Worm (Caenorhabditis elegans) whole organism, L3 larva: ENCODE results near the gene srlf-10.

Source experiments
- ZK546.5 ChIP-seq: sonication (generic microtip); optimal IDR thresholded peaks from 2 replicates; lab custom pipeline; 2017; ENCODE audit warnings: missing biosample characterization, missing genetic modification characterization
- ama-1 ChIP-seq: fragments of 150-350 bp; optimal IDR thresholded peaks from 2 replicates; lab custom pipeline; 2018
- nhr-28 ChIP-seq: fragments of 150-350 bp; optimal IDR thresholded peaks from 2 replicates; lab custom pipeline; 2014; ENCODE audit warnings: missing biosample characterization, missing genetic modification characterization
- nhr-76 ChIP-seq: fragments of 150-350 bp; sonication (generic microtip); optimal IDR thresholded peaks from 5 replicates; lab custom pipeline; 2014; ENCODE audit warnings: missing biosample characterization, missing genetic modification characterization
- unc-39 ChIP-seq: sonication (generic microtip); optimal IDR thresholded peaks from 4 replicates; lab custom pipeline; 2017; ENCODE audit warnings: missing biosample characterization, missing genetic modification characterization

DNA sequence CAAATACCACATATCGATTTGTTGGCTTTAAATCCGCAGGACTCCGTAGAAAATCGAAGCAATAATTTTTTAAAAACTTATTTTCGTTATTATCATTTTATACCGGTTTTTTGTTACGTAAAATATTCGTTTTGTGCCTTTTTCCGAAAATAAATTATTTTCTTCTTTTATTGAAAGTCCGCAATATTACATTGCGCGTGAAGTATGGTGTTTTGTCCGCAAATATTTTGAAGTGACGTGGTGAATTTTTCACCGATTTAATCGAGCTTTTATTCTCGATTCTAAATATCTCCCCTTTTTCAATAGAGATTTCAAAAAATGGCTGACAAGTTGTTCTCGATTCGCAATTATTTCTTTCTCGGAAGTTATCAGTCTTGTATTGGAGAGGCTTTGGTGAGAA is 24.0 kb downstream of the srlf-10 start, which contains the start of gene cope-1:
- no peak for TF ChIP-seq ZK546.5 (tag; lab: Kevin White, UChicago)
- no peak for TF ChIP-seq unc-39 (tag; lab: Kevin White, UChicago)
- no peak for TF ChIP-seq nhr-28 (tag; lab: Kevin White, UChicago)
- TF ChIP-seq ama-1 (lab: Kevin White, UChicago): no peak
- TF ChIP-seq nhr-76: no peak
